Worm (Caenorhabditis elegans) whole organism, early embryonic: ENCODE measurements around the gene F36H9.5.
A peak's percentile ranks its signal among the peaks of the same experiment; 100 is the strongest.

ENCODE experiments used
- B0310.2 ChIP-seq: sonication (generic microtip); optimal IDR thresholded peaks from 2 replicates; lab custom pipeline; 2016; ENCODE audit warnings: mild to moderate bottlenecking, missing genetic modification characterization, missing compliant biosample characterization
- F13C5.2 ChIP-seq: sonication (generic microtip); optimal IDR thresholded peaks from 2 replicates; lab custom pipeline; 2017; ENCODE audit warnings: mild to moderate bottlenecking, missing genetic modification characterization, inconsistent platforms, missing compliant biosample characterization
- aly-1 ChIP-seq: sonication (generic microtip); optimal IDR thresholded peaks from 2 replicates; lab custom pipeline; 2016; ENCODE audit warnings: missing genetic modification characterization, missing compliant biosample characterization
- ama-1 ChIP-seq: fragments of 150-350 bp; optimal IDR thresholded peaks from 2 replicates; lab custom pipeline; 2014
- ceh-13 ChIP-seq: fragments of 200-800 bp; sonication (Bioruptor generic); optimal IDR thresholded peaks from 2 replicates; lab custom pipeline; 2018; ENCODE audit warnings: mild to moderate bottlenecking, missing genetic modification characterization, missing compliant biosample characterization
- ceh-36 ChIP-seq: sonication (generic microtip); optimal IDR thresholded peaks from 2 replicates; lab custom pipeline; 2016; ENCODE audit warnings: missing genetic modification characterization, inconsistent platforms, missing compliant biosample characterization
- ets-7 ChIP-seq: sonication (generic microtip); optimal IDR thresholded peaks from 2 replicates; lab custom pipeline; 2016; ENCODE audit warnings: missing genotype, missing genetic modification characterization, missing compliant biosample characterization
- flt-1 ChIP-seq: fragments of 200-800 bp; sonication (Bioruptor generic); IDR thresholded peaks from 2 replicates; pipeline ENCODE4 v1.3.6; 2022; ENCODE audit warnings: missing genetic modification characterization, missing compliant biosample characterization
- hmbx-1 ChIP-seq: sonication (generic microtip); optimal IDR thresholded peaks from 2 replicates; lab custom pipeline; 2016; ENCODE audit warnings: mild to moderate bottlenecking, missing genetic modification characterization, missing compliant biosample characterization
- hmg-4 ChIP-seq: fragments of 200-800 bp; sonication (Bioruptor generic); optimal IDR thresholded peaks from 2 replicates; lab custom pipeline; 2018; ENCODE audit warnings: mild to moderate bottlenecking, missing genetic modification characterization, missing compliant biosample characterization
- hnd-1 ChIP-seq: sonication (generic microtip); optimal IDR thresholded peaks from 2 replicates; lab custom pipeline; 2016; ENCODE audit warnings: missing genetic modification characterization, missing compliant biosample characterization
- pes-1 ChIP-seq: fragments of 200-800 bp; sonication (Bioruptor generic); IDR thresholded peaks from 2 replicates; pipeline ENCODE4 v1.3.6; 2022; ENCODE audit warnings: missing genetic modification reagents, missing genetic modification characterization, missing compliant biosample characterization
- scrt-1 ChIP-seq: fragments of 200-800 bp; sonication (Bioruptor generic); IDR thresholded peaks from 2 replicates; pipeline ENCODE4 v1.3.6; 2022; ENCODE audit warnings: missing genetic modification characterization, missing compliant biosample characterization
- sea-1 ChIP-seq: fragments of 200-800 bp; sonication (Bioruptor generic); conservative IDR thresholded peaks from 2 replicates; pipeline ENCODE4 v1.3.6; 2022; ENCODE audit warnings: missing genetic modification characterization, missing compliant biosample characterization
- tbx-11 ChIP-seq: fragments of 200-800 bp; sonication (Bioruptor generic); IDR thresholded peaks from 2 replicates; pipeline ENCODE4 v1.3.6; 2022; ENCODE audit warnings: missing genetic modification characterization, missing compliant biosample characterization
- tbx-37 ChIP-seq: fragments of 200-800 bp; sonication (Bioruptor generic); conservative IDR thresholded peaks from 2 replicates; pipeline ENCODE4 v1.3.6; 2022; ENCODE audit warnings: missing genetic modification reagents, missing genetic modification characterization, missing compliant biosample characterization
- tra-4 ChIP-seq: sonication (generic microtip); optimal IDR thresholded peaks from 2 replicates; lab custom pipeline; 2017; ENCODE audit warnings: missing genetic modification characterization, missing compliant biosample characterization

The F36H9.5 gene

ce11 chrV:1788157-1788556, 6.3 kb upstream of the F36H9.5 start, which contains the start of gene F36H9.2:
F36H9.2 (plus strand) TSS chrV:1788457.
- TF ChIP-seq B0310.2 (tag; lab: Kevin White, UChicago) (no peak), hmg-4 (no peak), F13C5.2 (tag; lab: Kevin White, UChicago) (no peak), tbx-11 (no peak), aly-1 (no peak), hnd-1 (tag; lab: Kevin White, UChicago) (no peak), ceh-36 (tag; lab: Kevin White, UChicago) (no peak), sea-1 (no peak), scrt-1 (GFP tag; lab: Robert Waterston, UW) (no peak), tbx-37 (GFP tag; lab: Robert Waterston, UW) (no peak)

- no peak for TF ChIP-seq ama-1
- no peak for TF ChIP-seq hmbx-1 (tag; lab: Kevin White, UChicago)
- no peak for TF ChIP-seq ceh-13
- TF ChIP-seq flt-1 (GFP tag; lab: Robert Waterston, UW): no peak
- TF ChIP-seq ets-7: no peak
- TF ChIP-seq hmg-4: no peak
- no peak for TF ChIP-seq hnd-1 (tag; lab: Kevin White, UChicago)
- TF ChIP-seq pes-1 (GFP tag; lab: Robert Waterston, UW): no peak
- no peak for TF ChIP-seq ceh-36 (tag; lab: Kevin White, UChicago)
- no peak for TF ChIP-seq tbx-11
- TF ChIP-seq F13C5.2 (tag; lab: Kevin White, UChicago): no peak
- TF ChIP-seq tbx-37 (GFP tag; lab: Robert Waterston, UW): no peak
- TF ChIP-seq sea-1: no peak
- no peak for TF ChIP-seq tra-4 (tag; lab: Kevin White, UChicago)
- TF ChIP-seq aly-1: no peak
- TF ChIP-seq B0310.2 (tag; lab: Kevin White, UChicago): no peak
- TF ChIP-seq scrt-1 (GFP tag; lab: Robert Waterston, UW): no peak
These were observed 1.8 kb downstream of the F36H9.5 start for ce11 chrV:1779994-1780393.

DNA sequence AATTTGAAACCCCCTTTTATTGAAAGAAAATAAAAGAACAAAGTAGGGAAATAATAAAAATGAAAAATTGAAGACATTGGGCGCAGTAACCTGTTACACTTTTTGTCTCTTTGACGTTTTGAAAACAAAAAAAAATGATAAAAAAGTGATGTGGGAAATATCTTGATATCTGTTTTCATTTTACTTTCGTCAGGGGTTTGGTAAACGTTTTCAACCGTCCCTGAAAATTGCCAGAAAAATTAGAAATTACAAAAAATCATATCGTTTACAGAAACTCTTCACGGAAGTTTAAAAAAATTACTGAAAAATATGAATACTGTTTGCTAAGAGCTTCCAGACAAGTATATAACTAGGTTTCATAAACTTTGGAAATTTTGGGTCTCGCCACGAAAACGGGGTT, 2.7 kb downstream of the F36H9.5 start, which contains the start of gene F36H9.4:
Gene F36H9.4, minus strand, starts transcription at position 101 of the 400 bp plus-strand sequence.
- TF ChIP-seq tbx-11 (no peak), aly-1 (no peak)

- TF ChIP-seq tra-4 (tag; lab: Kevin White, UChicago) (no peak), B0310.2 (tag; lab: Kevin White, UChicago) (no peak), ets-7 (no peak), ceh-13 (no peak), pes-1 (GFP tag; lab: Robert Waterston, UW) (no peak), aly-1 (no peak), F13C5.2 (tag; lab: Kevin White, UChicago) (no peak), ceh-36 (tag; lab: Kevin White, UChicago) (no peak), scrt-1 (GFP tag; lab: Robert Waterston, UW) (no peak), hmg-4 (no peak), tbx-37 (GFP tag; lab: Robert Waterston, UW) (no peak), sea-1 (no peak), hnd-1 (tag; lab: Kevin White, UChicago) (no peak), ama-1 (no peak), hmbx-1 (tag; lab: Kevin White, UChicago) (no peak), flt-1 (GFP tag; lab: Robert Waterston, UW) (no peak), tbx-11 (no peak)
These were observed 6.8 kb downstream of the F36H9.5 start, which contains the start of gene F36H9.7 for ce11 chrV:1774874-1775589. F36H9.7 (minus strand) TSS chrV:1774924.

DNA sequence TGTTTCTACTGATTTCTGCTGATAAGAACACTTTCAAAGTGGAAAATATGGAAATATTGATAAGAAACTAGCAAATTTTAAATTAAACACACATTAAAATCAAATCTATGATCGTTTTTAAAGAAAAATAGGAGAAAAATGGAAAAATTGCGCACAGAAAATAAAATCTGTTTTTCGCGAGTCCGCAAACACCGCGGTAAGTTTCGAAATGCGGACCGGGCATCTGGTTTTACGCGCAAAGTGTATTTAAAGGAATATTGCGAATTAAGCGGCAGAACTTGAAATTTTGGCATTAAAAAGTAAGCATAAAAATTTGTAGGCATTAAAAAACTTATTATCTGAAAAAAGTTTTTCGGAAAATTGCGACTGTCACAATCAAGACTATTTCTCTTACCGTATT, 8.7 kb downstream of the F36H9.5 start:
- TF ChIP-seq tbx-11 (no peak), F13C5.2 (tag; lab: Kevin White, UChicago) (peak; percentile 11), hmbx-1 (tag; lab: Kevin White, UChicago) (no peak), pes-1 (GFP tag; lab: Robert Waterston, UW) (no peak), ama-1 (no peak)

- TF ChIP-seq F13C5.2 (tag; lab: Kevin White, UChicago) (no peak), flt-1 (GFP tag; lab: Robert Waterston, UW) (no peak), tbx-11 (no peak), ceh-36 (tag; lab: Kevin White, UChicago) (no peak), tra-4 (tag; lab: Kevin White, UChicago) (no peak), hmbx-1 (tag; lab: Kevin White, UChicago) (no peak), ets-7 (no peak), tbx-37 (GFP tag; lab: Robert Waterston, UW) (no peak), ceh-13 (no peak), pes-1 (GFP tag; lab: Robert Waterston, UW) (no peak), ama-1 (no peak), hmg-4 (no peak)
These were observed 10.1 kb downstream of the F36H9.5 start, which contains the start of gene dhs-13 for ce11 chrV:1771727-1772126. dhs-13 (minus strand) TSS chrV:1771734.

DNA sequence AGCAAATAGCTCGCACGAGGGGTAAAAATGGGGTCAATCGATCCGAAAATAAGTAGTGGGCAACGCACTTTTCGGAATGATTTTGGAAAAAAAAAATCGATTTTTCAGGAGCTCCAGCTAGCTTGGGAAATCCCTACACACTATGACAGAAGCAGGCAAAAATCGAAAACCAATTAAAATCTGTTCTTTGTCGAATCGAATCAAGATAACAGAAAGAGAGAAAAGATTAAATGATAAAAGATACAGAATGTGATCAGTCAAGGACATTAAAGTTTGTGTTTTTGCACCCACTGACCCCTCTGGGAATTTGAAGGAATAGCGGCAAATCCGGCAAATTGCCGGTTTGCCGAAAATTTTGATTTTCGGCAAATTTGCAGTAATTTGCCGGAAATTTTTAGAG, 14.4 kb downstream of the F36H9.5 start:
- no peak for TF ChIP-seq pes-1 (GFP tag; lab: Robert Waterston, UW)
- TF ChIP-seq sea-1: no peak
- TF ChIP-seq ets-7: no peak
- no peak for TF ChIP-seq hmbx-1 (tag; lab: Kevin White, UChicago)
- TF ChIP-seq ceh-36 (tag; lab: Kevin White, UChicago): no peak
- no peak for TF ChIP-seq hmg-4
- TF ChIP-seq tbx-37 (GFP tag; lab: Robert Waterston, UW): no peak
- no peak for TF ChIP-seq B0310.2 (tag; lab: Kevin White, UChicago)
- no peak for TF ChIP-seq ama-1
- TF ChIP-seq tra-4 (tag; lab: Kevin White, UChicago): no peak
- no peak for TF ChIP-seq hnd-1 (tag; lab: Kevin White, UChicago)

DNA sequence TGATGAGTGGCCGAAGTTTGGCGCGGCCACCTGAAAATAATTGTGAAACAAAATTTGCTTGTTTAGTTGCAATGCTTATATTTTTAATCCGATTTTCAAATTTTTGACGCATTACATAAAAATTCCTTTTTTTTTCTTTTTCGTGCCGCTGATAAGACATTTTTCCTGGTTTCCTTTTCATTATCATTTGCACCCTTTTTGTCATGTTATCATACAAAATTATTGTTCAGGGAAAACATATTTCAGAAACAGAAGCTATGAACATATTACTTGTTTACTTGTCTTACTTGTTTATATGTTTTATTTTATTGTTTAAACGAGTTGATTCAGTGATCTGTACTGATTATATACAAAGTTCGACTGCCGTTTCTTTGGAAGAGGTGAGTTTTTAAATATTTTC, 21.1 kb downstream of the F36H9.5 start, which contains the start of gene clec-205:
Gene clec-205, plus strand, starts transcription at position 212 of the 400 bp plus-strand sequence.
- TF ChIP-seq ceh-36 (tag; lab: Kevin White, UChicago) (no peak), ets-7 (no peak), scrt-1 (GFP tag; lab: Robert Waterston, UW) (no peak), hnd-1 (tag; lab: Kevin White, UChicago) (no peak), F13C5.2 (tag; lab: Kevin White, UChicago) (no peak), tra-4 (tag; lab: Kevin White, UChicago) (no peak), aly-1 (no peak), pes-1 (GFP tag; lab: Robert Waterston, UW) (no peak), B0310.2 (tag; lab: Kevin White, UChicago) (no peak), flt-1 (GFP tag; lab: Robert Waterston, UW) (no peak), ceh-13 (no peak), ama-1 (no peak), sea-1 (no peak), hmbx-1 (tag; lab: Kevin White, UChicago) (no peak), hmg-4 (no peak), tbx-11 (no peak), tbx-37 (GFP tag; lab: Robert Waterston, UW) (no peak)
